Worm (Caenorhabditis elegans): ENCODE measurements around the gene str-46.

DNA sequence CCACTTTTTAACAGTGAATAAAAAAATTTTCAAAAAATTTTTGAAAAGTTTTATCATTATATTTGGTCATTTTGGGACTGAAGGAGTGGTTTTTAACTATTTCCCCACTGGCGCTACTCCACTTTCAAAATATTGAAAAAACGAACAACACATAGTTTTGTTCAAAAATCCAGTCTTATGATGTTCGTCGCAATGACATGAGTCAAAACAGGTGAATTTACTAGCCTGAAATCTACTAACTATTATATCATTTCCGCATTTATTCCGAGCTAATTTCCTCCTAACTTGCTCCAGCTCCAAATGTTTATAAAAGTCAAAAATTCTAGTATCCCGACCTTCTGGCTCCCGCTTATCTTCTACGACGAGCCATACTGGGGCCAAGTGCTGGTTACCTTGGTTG lies 15.4 kb downstream of the str-46 start, which contains the start of gene sre-24:
- TF ChIP-seq ceh-28 (tag; optimal IDR thresholded peaks at IDR 0.05) (no peak), fos-1 (tag; optimal IDR thresholded peaks at IDR 0.05) (no peak), fkh-10 (GFP tag; optimal IDR thresholded peaks at IDR 0.05) (no peak), ceh-82 (tag; optimal IDR thresholded peaks at IDR 0.05) (no peak)
